Worm (Caenorhabditis elegans): ENCODE results near the gene T06E4.21.

Gene T06E4.21

DNA sequence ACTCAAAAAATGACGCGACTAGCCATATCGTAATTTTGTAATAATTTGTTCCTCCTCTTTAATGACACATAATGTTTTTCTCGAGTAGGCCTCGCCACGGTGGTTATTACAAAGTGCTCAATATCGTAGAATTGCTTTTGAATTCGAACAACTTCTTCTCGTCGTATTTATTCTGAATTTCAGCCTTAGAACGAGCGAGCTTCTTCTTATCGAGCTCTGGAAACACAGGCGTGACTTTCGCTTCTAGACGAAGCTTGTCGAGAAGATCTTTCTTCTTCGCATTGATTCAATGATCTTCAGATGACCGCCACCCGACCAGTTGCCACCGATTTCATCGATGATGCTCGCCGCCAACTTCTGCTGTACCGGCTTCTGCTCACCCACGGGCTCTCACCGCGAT lies at the start of gene T06E4.21:
Gene T06E4.21, plus strand, starts transcription at position 301 of the 400 bp plus-strand sequence.
- no peak for TF ChIP-seq dao-5 (tag; optimal IDR thresholded peaks at IDR 0.05)
- no peak for TF ChIP-seq W03F9.2 (tag; optimal IDR thresholded peaks at IDR 0.05)
- TF ChIP-seq him-1 (tag; optimal IDR thresholded peaks at IDR 0.05) = no peak

- TF ChIP-seq him-1 (tag; optimal IDR thresholded peaks at IDR 0.05) = no peak
- no peak for TF ChIP-seq W03F9.2 (tag; optimal IDR thresholded peaks at IDR 0.05)
- TF ChIP-seq dao-5 (tag; optimal IDR thresholded peaks at IDR 0.05) = no peak
Measured at ce11 chrV:9608256-9608655, 43.1 kb upstream of the T06E4.21 start, which contains the start of gene dop-2. Gene dop-2, plus strand, starts transcription at chrV:9608556.

DNA sequence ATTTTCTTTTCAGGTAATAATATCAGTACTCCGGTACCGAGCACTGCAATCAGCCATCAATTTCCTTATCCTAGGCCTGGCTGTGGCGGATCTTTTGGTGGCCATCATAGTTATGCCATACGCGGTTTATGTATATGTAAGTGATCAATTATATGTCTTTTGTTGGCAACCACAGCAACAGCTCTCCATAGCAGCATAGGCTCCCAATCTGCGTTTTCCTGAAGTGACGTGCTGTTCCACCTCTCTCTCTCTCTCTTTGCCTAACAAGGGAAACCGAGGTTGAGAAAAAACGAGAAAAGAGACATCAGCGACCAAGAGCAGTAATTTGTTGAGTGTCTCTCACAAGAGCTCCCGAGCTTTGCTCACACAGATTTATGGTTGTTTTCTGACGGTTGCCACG lies 42.2 kb upstream of the T06E4.21 start:
- TF ChIP-seq him-1 (tag; optimal IDR thresholded peaks at IDR 0.05) = no peak
- no peak for TF ChIP-seq W03F9.2 (tag; optimal IDR thresholded peaks at IDR 0.05)
- TF ChIP-seq dao-5 (tag; optimal IDR thresholded peaks at IDR 0.05) = no peak

DNA sequence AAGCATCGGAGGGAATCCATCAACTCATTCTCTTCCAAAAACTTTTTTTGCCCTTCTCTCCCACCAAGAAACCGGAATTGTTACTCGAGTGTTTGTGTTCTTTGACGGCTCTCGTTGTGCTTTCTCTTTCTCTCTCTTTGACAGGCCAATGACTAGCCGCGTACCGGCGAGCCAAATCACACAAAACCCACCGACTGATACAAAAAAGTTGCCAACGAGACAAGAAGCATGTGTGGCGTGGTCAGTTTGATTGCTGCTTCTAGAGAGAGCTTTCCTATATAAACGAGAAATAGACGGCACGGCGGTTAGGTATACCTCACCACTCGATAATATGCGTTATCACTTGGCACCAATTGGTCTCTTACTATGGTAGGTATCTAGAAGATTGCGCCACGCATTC lies 35.7 kb upstream of the T06E4.21 start, which contains the start of gene pqn-63:
Gene pqn-63, plus strand, starts transcription at position 307 of the 400 bp plus-strand sequence.
- TF ChIP-seq W03F9.2 (tag; optimal IDR thresholded peaks at IDR 0.05) = no peak
- TF ChIP-seq dao-5 (tag; optimal IDR thresholded peaks at IDR 0.05) = no peak
- no peak for TF ChIP-seq him-1 (tag; optimal IDR thresholded peaks at IDR 0.05)

ce11 chrV:9616130-9616529 lies 35.3 kb upstream of the T06E4.21 start:
- no peak for TF ChIP-seq W03F9.2 (tag; optimal IDR thresholded peaks at IDR 0.05)
- no peak for TF ChIP-seq him-1 (tag; optimal IDR thresholded peaks at IDR 0.05)
- TF ChIP-seq dao-5 (tag; optimal IDR thresholded peaks at IDR 0.05) = no peak

DNA sequence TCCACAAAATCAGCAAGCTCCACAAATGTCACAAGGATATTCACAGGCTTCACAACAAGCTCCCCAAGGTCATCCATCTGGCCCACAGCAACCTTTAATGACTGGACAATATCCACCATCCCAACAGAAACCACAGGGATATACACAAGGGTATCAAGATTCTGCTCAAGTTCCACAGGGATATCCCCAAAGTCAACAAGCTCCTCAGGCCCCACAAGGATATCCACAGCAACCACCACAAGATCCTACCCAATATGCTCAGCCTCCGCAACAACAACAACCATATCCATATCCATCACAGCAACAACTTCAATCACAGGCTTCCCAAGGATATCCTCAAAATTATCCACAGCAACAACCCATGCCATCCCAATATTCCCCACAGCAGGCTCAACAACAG lies 34.7 kb upstream of the T06E4.21 start:
- TF ChIP-seq him-1 (tag; optimal IDR thresholded peaks at IDR 0.05) (no peak), W03F9.2 (tag; optimal IDR thresholded peaks at IDR 0.05) (no peak), dao-5 (tag; optimal IDR thresholded peaks at IDR 0.05) (no peak)

- TF ChIP-seq him-1 (tag; optimal IDR thresholded peaks at IDR 0.05) (no peak), W03F9.2 (tag; optimal IDR thresholded peaks at IDR 0.05) (no peak), dao-5 (tag; optimal IDR thresholded peaks at IDR 0.05) (no peak)
Measured at ce11 chrV:9618420-9618819, 33.0 kb upstream of the T06E4.21 start.

DNA sequence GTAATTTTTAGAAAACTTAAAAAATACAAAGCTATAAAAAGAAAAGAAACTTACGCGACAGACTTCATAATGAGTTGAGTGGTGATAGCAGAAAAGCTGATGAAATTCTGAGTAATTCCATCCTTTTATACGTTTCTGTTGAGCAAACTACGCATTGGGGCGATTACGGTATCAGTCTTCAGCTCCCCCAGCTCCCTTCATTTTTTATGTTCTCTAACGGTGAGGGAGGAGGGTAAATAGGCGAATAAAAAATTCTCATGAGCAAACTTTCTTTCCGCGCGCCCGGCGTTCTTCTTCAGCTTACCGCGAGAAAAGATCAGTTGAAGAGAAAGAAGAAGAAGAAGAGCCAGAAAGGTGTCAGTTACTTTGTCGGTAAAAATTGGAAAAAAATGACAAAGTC lies 32.5 kb upstream of the T06E4.21 start, which contains the start of gene idpc-7:
Gene idpc-7, minus strand, starts transcription at position 101 of the 400 bp plus-strand sequence.
- TF ChIP-seq dao-5 (tag; optimal IDR thresholded peaks at IDR 0.05) = no peak
- TF ChIP-seq W03F9.2 (tag; optimal IDR thresholded peaks at IDR 0.05) = no peak
- TF ChIP-seq him-1 (tag; optimal IDR thresholded peaks at IDR 0.05) = no peak

- TF ChIP-seq him-1 (tag; optimal IDR thresholded peaks at IDR 0.05) = no peak
- no peak for TF ChIP-seq dao-5 (tag; optimal IDR thresholded peaks at IDR 0.05)
- TF ChIP-seq W03F9.2 (tag; optimal IDR thresholded peaks at IDR 0.05) = no peak
Measured at ce11 chrV:9619850-9620249, 31.5 kb upstream of the T06E4.21 start, which contains the start of gene idpc-6. Gene idpc-6, plus strand, starts transcription at chrV:9620150.

ce11 chrV:9620417-9620816 lies 31.0 kb upstream of the T06E4.21 start:
- TF ChIP-seq him-1 (tag; optimal IDR thresholded peaks at IDR 0.05) (no peak), W03F9.2 (tag; optimal IDR thresholded peaks at IDR 0.05) (no peak), dao-5 (tag; optimal IDR thresholded peaks at IDR 0.05) (no peak)

ce11 chrV:9621437-9621836 lies 30.0 kb upstream of the T06E4.21 start:
- TF ChIP-seq W03F9.2 (tag; optimal IDR thresholded peaks at IDR 0.05) (no peak), dao-5 (tag; optimal IDR thresholded peaks at IDR 0.05) (no peak), him-1 (tag; optimal IDR thresholded peaks at IDR 0.05) (no peak)

ce11 chrV:9622834-9623233 lies 28.6 kb upstream of the T06E4.21 start, which contains the start of gene idpc-5:
Gene idpc-5, minus strand, starts transcription at chrV:9622934.
- TF ChIP-seq W03F9.2 (tag; optimal IDR thresholded peaks at IDR 0.05) = no peak
- no peak for TF ChIP-seq dao-5 (tag; optimal IDR thresholded peaks at IDR 0.05)
- no peak for TF ChIP-seq him-1 (tag; optimal IDR thresholded peaks at IDR 0.05)

DNA sequence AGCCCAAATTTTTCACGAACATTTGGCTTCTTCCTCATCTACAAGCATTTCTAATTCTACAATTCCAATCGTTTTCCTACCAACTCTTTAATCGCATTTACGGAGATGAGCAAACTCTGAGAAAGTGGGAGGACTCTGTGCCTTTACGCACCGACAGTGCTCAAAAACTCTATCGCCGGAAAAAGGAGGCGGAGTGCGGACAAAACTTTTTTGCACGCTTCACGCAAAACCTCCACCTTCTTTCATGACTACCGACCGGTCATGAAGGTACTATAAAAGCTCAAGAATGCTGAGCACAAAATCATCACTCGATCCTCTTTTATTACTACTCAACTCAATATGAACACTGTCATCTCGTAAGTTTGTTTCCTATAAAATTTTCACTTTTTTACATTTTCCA lies 26.3 kb upstream of the T06E4.21 start, which contains the start of gene idpc-4:
Gene idpc-4, plus strand, starts transcription at position 301 of the 400 bp plus-strand sequence.
- no peak for TF ChIP-seq W03F9.2 (tag; optimal IDR thresholded peaks at IDR 0.05)
- no peak for TF ChIP-seq dao-5 (tag; optimal IDR thresholded peaks at IDR 0.05)
- TF ChIP-seq him-1 (tag; optimal IDR thresholded peaks at IDR 0.05) = no peak

DNA sequence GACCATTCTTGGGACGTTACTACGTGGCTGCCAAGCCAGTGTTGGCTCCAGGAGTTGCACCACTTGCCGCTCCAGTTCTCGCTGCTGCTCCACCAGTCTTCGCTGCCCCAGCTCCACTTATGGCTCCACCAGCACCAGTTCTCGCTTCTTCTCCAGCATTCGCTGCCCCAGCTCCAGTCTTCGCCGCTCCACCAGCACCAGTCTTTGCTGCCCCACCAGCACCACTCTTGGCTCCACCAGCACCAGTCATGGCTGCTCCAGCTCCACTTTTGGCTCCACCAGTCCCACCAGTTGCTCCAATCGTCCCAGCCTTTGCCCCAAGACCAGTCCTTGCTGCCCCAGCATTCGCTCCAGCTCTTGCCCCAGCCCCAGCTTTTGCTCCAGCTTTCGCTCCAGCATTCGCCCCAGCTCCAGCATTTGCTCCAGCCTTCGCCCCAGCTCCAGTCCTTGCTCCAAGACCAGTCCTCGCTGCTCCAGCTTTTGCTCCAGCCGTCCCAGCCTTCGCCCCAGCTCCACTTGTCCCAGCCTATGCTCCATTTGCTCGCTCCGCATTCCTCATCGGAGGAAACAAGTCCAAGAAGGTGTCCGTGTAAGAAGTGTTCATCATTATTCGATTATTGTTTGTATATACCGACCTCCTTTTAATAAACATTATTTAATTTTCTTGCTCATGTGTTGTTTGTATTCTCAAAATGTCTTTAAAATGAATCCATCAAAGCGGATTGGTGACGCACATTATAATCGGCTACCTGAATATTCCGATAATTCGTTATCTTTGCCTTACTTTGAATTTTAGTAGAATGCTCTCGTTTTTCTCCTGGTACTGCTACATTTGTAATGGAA lies 25.6 kb upstream of the T06E4.21 start, which contains the start of gene T06E4.7:
Gene T06E4.7, plus strand, starts transcription at position 793 of the 843 bp plus-strand sequence.
- TF ChIP-seq him-1 (tag; optimal IDR thresholded peaks at IDR 0.05) (no peak), W03F9.2 (tag; optimal IDR thresholded peaks at IDR 0.05) (no peak), dao-5 (tag; optimal IDR thresholded peaks at IDR 0.05) (no peak)

All from whole organism, L4/young adult.